Fruit fly (Drosophila melanogaster): ENCODE measurements around the gene CG10165.
A peak's percentile ranks its signal among the peaks of the same experiment; 100 is the strongest.

Gene CG10165

dm6 chr2L:19530092-19530491 is at the start of gene CG10165:
CG10165 (minus strand) TSS chr2L:19530305.
- no peak for TF ChIP-seq CTCF (optimal IDR thresholded peaks at IDR 0.05)

DNA sequence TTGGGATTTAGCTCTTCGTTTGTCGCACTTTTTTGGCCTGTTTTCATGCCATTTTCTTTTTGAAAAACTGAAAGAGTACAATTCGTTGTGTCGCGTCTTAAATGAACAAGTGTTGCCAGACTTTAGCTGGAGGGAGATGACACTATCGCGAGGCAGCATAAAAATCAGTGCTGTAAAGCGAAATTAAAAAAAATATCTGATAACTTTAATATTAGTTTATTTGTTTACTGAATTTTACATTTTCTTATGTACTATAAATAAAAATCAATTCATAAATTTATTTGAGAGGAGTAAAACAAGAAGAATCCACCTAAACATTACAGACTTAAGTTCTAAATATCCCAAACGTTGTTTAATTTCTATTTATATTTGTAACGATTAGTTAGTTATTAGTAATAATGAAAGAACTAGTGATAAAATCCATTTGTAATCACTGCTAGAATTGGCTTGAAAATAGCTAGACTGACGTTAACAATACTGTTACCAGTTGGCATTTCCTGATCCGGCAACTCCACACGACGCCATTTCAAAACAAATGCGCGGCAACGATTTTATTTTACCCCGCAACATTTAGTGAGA is 47.2 kb upstream of the CG10165 start, which contains the start of the genes spi and msb1l:
TSS of gene spi (minus strand) at position 129 of the 579 bp plus-strand sequence.
TSS of gene msb1l (plus strand) at position 515 of the 579 bp plus-strand sequence.
- no peak for TF ChIP-seq CTCF (optimal IDR thresholded peaks at IDR 0.05)
- TF ChIP-seq CG8478 (optimal IDR thresholded peaks at IDR 0.05) = no peak

dm6 chr2L:19576299-19576971 is 46.3 kb upstream of the CG10165 start:
- TF ChIP-seq CG8478 (optimal IDR thresholded peaks at IDR 0.05) = no peak
- TF ChIP-seq CTCF (optimal IDR thresholded peaks at IDR 0.05) = no peak

DNA sequence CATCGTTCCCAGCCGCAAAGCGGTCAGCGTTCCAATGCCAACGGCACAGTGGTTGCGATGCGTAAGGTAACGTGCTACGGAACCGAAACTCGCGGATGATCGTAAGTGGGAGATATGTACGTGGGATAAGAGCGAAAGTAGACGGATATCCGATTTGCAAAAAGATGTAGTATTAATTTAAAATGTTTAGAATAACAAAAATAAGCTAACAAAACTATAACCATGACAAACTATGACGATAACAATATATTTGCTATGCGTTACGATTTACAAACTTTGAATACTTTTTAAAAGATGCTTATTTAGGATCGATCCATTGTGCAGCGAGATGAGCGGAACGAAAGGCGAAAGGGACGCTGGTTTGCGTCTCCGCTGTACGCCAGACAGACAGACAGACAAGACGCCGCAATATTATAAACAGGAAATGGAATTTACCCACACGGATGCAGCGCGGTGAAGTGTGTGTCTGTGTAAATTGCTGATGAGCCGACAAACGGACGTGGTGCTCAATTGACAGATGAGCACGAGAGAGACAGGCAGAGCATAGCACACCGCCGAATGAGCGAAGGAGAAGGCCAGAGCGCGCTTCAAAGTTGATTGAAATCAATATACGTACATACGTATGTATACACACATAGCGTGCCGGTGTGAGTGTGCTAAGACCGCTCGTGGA is 45.7 kb upstream of the CG10165 start:
- TF ChIP-seq CTCF (optimal IDR thresholded peaks at IDR 0.05) (peak in 1 of 2 experiments; percentile 40), CG8478 (optimal IDR thresholded peaks at IDR 0.05) (no peak)

DNA sequence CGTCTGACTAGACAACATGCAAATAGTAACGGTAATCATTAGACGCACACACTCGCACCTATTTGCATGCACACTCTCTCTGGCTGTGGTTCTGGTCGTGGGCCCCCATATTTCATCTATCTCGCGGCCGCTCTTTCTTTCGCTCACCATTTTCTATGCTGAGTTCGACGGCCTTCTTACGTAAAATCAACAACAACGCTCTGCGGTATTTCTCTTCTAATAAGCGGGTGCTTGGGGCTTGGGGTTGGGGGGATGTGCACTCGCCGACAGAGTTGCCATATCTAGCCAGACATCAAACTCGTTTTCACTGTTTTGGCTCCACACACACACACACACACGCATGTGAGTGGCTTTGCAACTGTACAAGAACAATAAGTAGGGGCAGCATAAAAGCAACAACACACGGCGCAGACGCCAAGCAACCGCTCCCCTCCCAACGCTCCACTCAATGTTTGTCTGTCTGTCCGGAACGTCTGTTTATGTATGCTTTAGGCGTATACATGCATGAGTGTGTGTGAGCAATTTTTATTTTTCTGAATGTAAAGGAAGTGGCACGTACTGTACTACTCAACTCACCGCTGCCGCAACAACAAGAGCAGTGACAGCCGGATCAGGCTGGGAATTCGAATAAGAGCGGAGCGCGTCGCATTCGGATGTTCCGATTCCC is 45.0 kb upstream of the CG10165 start:
- no peak for TF ChIP-seq CG8478 (optimal IDR thresholded peaks at IDR 0.05)
- no peak for TF ChIP-seq CTCF (optimal IDR thresholded peaks at IDR 0.05)

DNA sequence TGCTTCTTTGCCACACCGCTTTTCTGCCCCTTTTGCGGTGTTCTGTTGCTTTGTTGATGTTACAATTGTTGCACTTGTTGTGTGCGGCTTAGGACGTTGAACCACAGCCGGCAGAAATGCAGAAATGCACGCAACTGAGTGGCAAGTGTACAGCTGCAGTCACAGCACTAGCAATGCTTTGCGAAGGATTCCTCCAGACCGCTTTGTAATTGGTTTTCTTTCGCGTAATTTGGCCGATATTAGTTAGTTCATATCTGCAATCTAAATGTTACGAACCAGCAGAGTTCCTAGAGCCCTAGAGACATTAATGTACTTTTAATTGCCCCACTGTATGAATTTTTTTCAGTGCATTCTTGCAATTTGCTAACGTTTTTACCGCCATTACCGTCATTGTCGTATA is 44.3 kb upstream of the CG10165 start:
- TF ChIP-seq CTCF (optimal IDR thresholded peaks at IDR 0.05) (no peak), CG8478 (optimal IDR thresholded peaks at IDR 0.05) (no peak)

DNA sequence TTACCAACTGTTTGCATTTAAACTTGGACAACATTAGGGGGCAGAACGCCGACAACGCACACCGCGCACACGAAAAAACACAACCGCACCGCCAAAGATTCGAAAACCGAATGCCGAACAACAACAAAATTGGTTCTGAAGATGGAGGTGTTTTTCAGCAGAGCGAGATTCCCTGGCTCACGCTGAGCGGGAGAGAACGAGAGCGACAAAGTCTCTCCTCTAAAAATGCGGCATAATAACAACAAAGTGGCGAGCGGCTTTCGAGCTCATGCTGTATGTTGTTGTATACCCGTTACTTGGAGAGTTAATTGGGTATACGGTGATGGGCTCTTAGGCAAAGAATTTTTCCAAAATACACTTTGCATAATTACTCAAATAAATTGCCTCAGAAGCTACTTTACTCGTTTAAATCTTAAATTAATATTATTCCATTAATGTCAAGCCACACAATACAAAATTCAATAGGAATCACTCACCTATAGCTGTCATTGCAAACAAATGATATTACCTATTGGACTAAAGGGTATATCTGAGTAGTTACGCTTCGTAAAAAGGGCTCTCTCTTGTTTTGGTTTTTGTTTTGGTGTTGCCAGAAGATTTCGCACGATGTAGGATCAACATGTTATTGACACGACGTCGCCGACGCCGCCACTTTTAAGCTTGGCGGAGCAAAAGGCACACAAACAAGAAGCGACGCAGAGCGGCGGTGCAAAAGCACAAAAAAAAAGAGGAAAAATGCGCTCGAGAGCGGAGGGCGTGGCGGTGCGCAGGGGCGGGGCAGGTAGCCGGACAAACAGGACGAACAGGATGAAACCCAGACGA is 42.6 kb upstream of the CG10165 start:
- TF ChIP-seq CG8478 (optimal IDR thresholded peaks at IDR 0.05) = no peak
- no peak for TF ChIP-seq CTCF (optimal IDR thresholded peaks at IDR 0.05)

dm6 chr2L:19571574-19572495 is 41.7 kb upstream of the CG10165 start:
- TF ChIP-seq CG8478 (optimal IDR thresholded peaks at IDR 0.05) (no peak), CTCF (optimal IDR thresholded peaks at IDR 0.05) (no peak)

DNA sequence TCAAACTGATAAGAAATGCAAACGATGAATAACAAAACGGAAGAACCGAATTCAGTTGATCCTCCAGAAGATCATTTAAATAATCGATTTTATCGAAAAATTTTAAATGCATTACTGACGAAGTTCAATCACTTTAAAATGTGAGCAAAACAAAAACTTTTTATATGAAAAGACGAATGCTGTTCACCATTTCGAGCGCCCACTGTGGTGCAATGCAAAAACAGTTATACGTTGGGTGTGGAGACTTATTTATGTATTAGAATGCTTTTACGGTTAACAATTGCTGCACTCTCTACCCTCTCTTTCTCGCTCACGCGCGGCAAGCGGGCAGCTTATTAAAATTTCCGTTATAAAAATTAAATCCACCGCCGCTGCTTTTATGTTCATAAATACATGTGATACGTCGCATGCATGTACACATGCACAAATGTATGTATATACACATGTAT is 40.7 kb upstream of the CG10165 start:
- TF ChIP-seq CTCF (optimal IDR thresholded peaks at IDR 0.05) (no peak), CG8478 (optimal IDR thresholded peaks at IDR 0.05) (no peak)

dm6 chr2L:19567305-19567898 is 37.3 kb upstream of the CG10165 start:
- TF ChIP-seq CTCF (optimal IDR thresholded peaks at IDR 0.05) (no peak), CG8478 (optimal IDR thresholded peaks at IDR 0.05) (no peak)

dm6 chr2L:19565233-19565898 is 35.3 kb upstream of the CG10165 start, which contains the start of gene CG13077:
CG13077 (plus strand) TSS chr2L:19565863.
- TF ChIP-seq CTCF (optimal IDR thresholded peaks at IDR 0.05) (no peak), CG8478 (optimal IDR thresholded peaks at IDR 0.05) (no peak)
